Fruit fly (Drosophila melanogaster) whole organism, embryonic: Measurements from ENCODE around the gene Ca-Ma2d.

Experiments used
- Adf1 ChIP-seq: fragments of 200-800 bp; sonication (Bioruptor generic); IDR thresholded peaks from 2 replicates; pipeline ENCODE4 v1.3.6; 2022; ENCODE audit warnings: missing biosample characterization, missing genetic modification characterization
- Blimp-1 ChIP-seq: fragments of 200-800 bp; sonication (Bioruptor generic); optimal IDR thresholded peaks from 3 replicates; lab custom pipeline; 2018; ENCODE audit warnings: missing biosample characterization, missing genetic modification characterization, mild to moderate bottlenecking, moderate library complexity, missing genetic modification reagents
- BtbVII ChIP-seq: fragments of 200-800 bp; sonication (Bioruptor generic); optimal IDR thresholded peaks from 3 replicates; lab custom pipeline; 2017; ENCODE audit warnings: missing biosample characterization, mild to moderate bottlenecking, missing genetic modification characterization
- CG10147 ChIP-seq: fragments of 200-800 bp; sonication (Bioruptor generic); optimal IDR thresholded peaks from 2 replicates; lab custom pipeline; 2019; ENCODE audit warnings: missing biosample characterization, mild to moderate bottlenecking, missing genetic modification characterization, moderate library complexity
- CG1024 ChIP-seq: fragments of 200-800 bp; sonication (Bioruptor generic); IDR thresholded peaks from 2 replicates; pipeline ENCODE4 v1.3.6; 2022; ENCODE audit warnings: missing biosample characterization, missing genetic modification characterization
- CG11093 ChIP-seq: fragments of 200-800 bp; sonication (Bioruptor generic); IDR thresholded peaks from 3 replicates; pipeline ENCODE4 v1.3.6; 2022; ENCODE audit warnings: missing biosample characterization, missing genetic modification characterization
- CG11504 ChIP-seq: fragments of 200-800 bp; sonication (Bioruptor generic); optimal IDR thresholded peaks from 3 replicates; lab custom pipeline; 2019; ENCODE audit warnings: missing biosample characterization, mild to moderate bottlenecking, missing genetic modification characterization, moderate library complexity
- CG14710 ChIP-seq: fragments of 200-800 bp; sonication (Bioruptor generic); optimal IDR thresholded peaks from 3 replicates; lab custom pipeline; 2019; ENCODE audit warnings: missing biosample characterization, mild to moderate bottlenecking, missing genetic modification characterization, moderate library complexity
- CG17328 ChIP-seq: fragments of 200-800 bp; sonication (Bioruptor generic); IDR thresholded peaks from 2 replicates; pipeline ENCODE4 v1.3.6; 2022; ENCODE audit warnings: missing biosample characterization, missing genetic modification characterization
- CG18619 ChIP-seq: fragments of 200-800 bp; sonication (Bioruptor generic); optimal IDR thresholded peaks from 3 replicates; lab custom pipeline; 2017; ENCODE audit warnings: missing biosample characterization, mild to moderate bottlenecking, missing genetic modification characterization
- CG31388 ChIP-seq: fragments of 200-800 bp; sonication (Bioruptor generic); optimal IDR thresholded peaks from 2 replicates; lab custom pipeline; 2016; ENCODE audit warnings: missing biosample characterization, missing genetic modification characterization
- CG33213 ChIP-seq: fragments of 200-800 bp; sonication (Bioruptor generic); optimal IDR thresholded peaks from 3 replicates; lab custom pipeline; 2016; ENCODE audit warnings: missing biosample characterization, missing genetic modification characterization
- CG3726 ChIP-seq: fragments of 200-800 bp; sonication (Bioruptor generic); IDR thresholded peaks from 3 replicates; pipeline ENCODE4, ENCODE4 v1.3.6; 2022; ENCODE audit warnings: missing biosample characterization, missing genetic modification characterization
- CG4282 ChIP-seq: fragments of 200-800 bp; sonication (Bioruptor generic); optimal IDR thresholded peaks from 2 replicates; lab custom pipeline; 2016; ENCODE audit warnings: missing biosample characterization, missing genetic modification characterization
- CG4328 ChIP-seq: fragments of 200-800 bp; sonication (Bioruptor generic); optimal IDR thresholded peaks from 3 replicates; lab custom pipeline; 2017; ENCODE audit warnings: missing biosample characterization, missing genetic modification reagents, missing genetic modification characterization
- CG7839 ChIP-seq: fragments of 200-800 bp; sonication (Bioruptor generic); optimal IDR thresholded peaks from 3 replicates; lab custom pipeline; 2018; ENCODE audit warnings: missing biosample characterization, mild to moderate bottlenecking, missing genetic modification characterization, moderate library complexity
- CG8089 ChIP-seq: fragments of 200-800 bp; sonication (Bioruptor generic); optimal IDR thresholded peaks from 3 replicates; lab custom pipeline; 2016; ENCODE audit warnings: missing biosample characterization, missing genetic modification characterization
- CG8388 ChIP-seq: fragments of 200-800 bp; sonication (Bioruptor generic); optimal IDR thresholded peaks from 2 replicates; lab custom pipeline; 2019; ENCODE audit warnings: missing biosample characterization, mild to moderate bottlenecking, missing genetic modification characterization, moderate library complexity
- CG8478 ChIP-seq: fragments of >200 bp; optimal IDR thresholded peaks from 2 replicates; lab custom pipeline; 2018
- CG9727 ChIP-seq: fragments of 200-800 bp; sonication (Bioruptor generic); optimal IDR thresholded peaks from 3 replicates; lab custom pipeline; 2017; ENCODE audit warnings: missing biosample characterization, mild to moderate bottlenecking, missing genetic modification characterization
- CHES-1-like ChIP-seq: fragments of 200-800 bp; sonication (Bioruptor generic); optimal IDR thresholded peaks from 2 replicates; lab custom pipeline; 2016; ENCODE audit warnings: missing biosample characterization, missing genetic modification characterization
- CrebB ChIP-seq: fragments of 200-800 bp; sonication (Bioruptor generic); optimal IDR thresholded peaks from 3 replicates; lab custom pipeline; 2018; ENCODE audit warnings: missing biosample characterization, mild to moderate bottlenecking, missing genetic modification characterization
- ERR ChIP-seq: fragments of 200-800 bp; sonication (Bioruptor generic); optimal IDR thresholded peaks from 2 replicates; lab custom pipeline; 2016; ENCODE audit warnings: missing biosample characterization, missing genetic modification characterization
- H15 ChIP-seq: fragments of 200-800 bp; sonication (Bioruptor generic); IDR thresholded peaks from 3 replicates; pipeline ENCODE4 v1.3.6; 2022; ENCODE audit warnings: missing biosample characterization, missing genetic modification characterization
- HmgZ ChIP-seq: fragments of 200-800 bp; sonication (Bioruptor generic); optimal IDR thresholded peaks from 2 replicates; lab custom pipeline; 2018; ENCODE audit warnings: missing biosample characterization, mild to moderate bottlenecking, missing genetic modification characterization
- Hr39 ChIP-seq: fragments of >200 bp; optimal IDR thresholded peaks from 2 replicates; lab custom pipeline; 2017
- Hr78 ChIP-seq, 2 experiments: fragments of 200-800 bp in 1 of 2; fragments of >200 bp in 1 of 2; sonication (Bioruptor generic) in 1 of 2; optimal IDR thresholded peaks; 2 replicates each; lab custom pipeline; 2017 to 2019; ENCODE audit warnings: missing biosample characterization in 2 of 2, missing genetic modification characterization in 2 of 2, mild to moderate bottlenecking in 1 of 2, moderate library complexity in 1 of 2
- Med ChIP-seq: fragments of 200-800 bp; sonication (Bioruptor generic); peaks from one replicate; lab custom pipeline; 2016; ENCODE audit warnings: missing biosample characterization, missing genetic modification characterization, mild to moderate bottlenecking, inconsistent platforms, moderate library complexity
- NC2α ChIP-seq: fragments of 200-800 bp; sonication (Bioruptor generic); optimal IDR thresholded peaks from 2 replicates; lab custom pipeline; 2016; ENCODE audit warnings: missing biosample characterization, missing genetic modification characterization
- abd-A ChIP-seq: fragments of 200-800 bp; sonication (Bioruptor generic); optimal IDR thresholded peaks from 3 replicates; lab custom pipeline; 2019; ENCODE audit warnings: missing biosample characterization, mild to moderate bottlenecking, missing genetic modification characterization, moderate library complexity
- al ChIP-seq: fragments of 200-800 bp; sonication (Bioruptor generic); IDR thresholded peaks from 2 replicates; pipeline ENCODE4 v1.3.6; 2022; ENCODE audit warnings: missing biosample characterization, missing genetic modification characterization
- ash1 ChIP-seq: fragments of 200-800 bp; sonication (Bioruptor generic); optimal IDR thresholded peaks from 2 replicates; lab custom pipeline; 2018; ENCODE audit warnings: missing biosample characterization, mild to moderate bottlenecking, missing genetic modification characterization
- bigmax ChIP-seq: fragments of 200-800 bp; sonication (Bioruptor generic); optimal IDR thresholded peaks from 2 replicates; lab custom pipeline; 2018; ENCODE audit warnings: missing biosample characterization, mild to moderate bottlenecking, missing genetic modification characterization
- bowl ChIP-seq: fragments of 200-800 bp; sonication (Bioruptor generic); IDR thresholded peaks from 2 replicates; pipeline ENCODE4 v1.3.6; 2022; ENCODE audit warnings: missing biosample characterization, missing genetic modification characterization
- caup ChIP-seq: fragments of 200-800 bp; sonication (Bioruptor generic); optimal IDR thresholded peaks from 3 replicates; lab custom pipeline; 2017; ENCODE audit warnings: missing biosample characterization, mild to moderate bottlenecking, missing genetic modification characterization, moderate library complexity; ENCODE audit not compliant: severe bottlenecking
- cg ChIP-seq: fragments of 200-800 bp; sonication (Bioruptor generic); optimal IDR thresholded peaks from 3 replicates; lab custom pipeline; 2019; ENCODE audit warnings: missing biosample characterization, mild to moderate bottlenecking, missing genetic modification characterization, moderate library complexity
- chn ChIP-seq: fragments of 200-800 bp; sonication (Bioruptor generic); optimal IDR thresholded peaks from 2 replicates; lab custom pipeline; 2016; ENCODE audit warnings: missing biosample characterization, missing genetic modification characterization
- corto ChIP-seq: fragments of 200-800 bp; sonication (Bioruptor generic); optimal IDR thresholded peaks from 2 replicates; lab custom pipeline; 2016; ENCODE audit warnings: missing biosample characterization, mild to moderate bottlenecking, missing genetic modification characterization, moderate library complexity
- en ChIP-seq: fragments of 200-800 bp; sonication (Bioruptor generic); optimal IDR thresholded peaks from 2 replicates; lab custom pipeline; 2016; ENCODE audit warnings: missing biosample characterization, missing genetic modification characterization
- ftz-f1 ChIP-seq: fragments of 200-800 bp; sonication (Bioruptor generic); optimal IDR thresholded peaks from 2 replicates; lab custom pipeline; 2016; ENCODE audit warnings: missing biosample characterization, missing genetic modification characterization
- kah ChIP-seq: fragments of 200-800 bp; sonication (Bioruptor generic); optimal IDR thresholded peaks from 2 replicates; lab custom pipeline; 2018; ENCODE audit warnings: missing biosample characterization, mild to moderate bottlenecking, missing genetic modification characterization
- klu ChIP-seq: fragments of 200-800 bp; sonication (Bioruptor generic); IDR thresholded peaks from 2 replicates; pipeline ENCODE4 v1.3.6; 2022; ENCODE audit warnings: missing biosample characterization, missing genetic modification characterization
- kni ChIP-seq: fragments of 200-800 bp; sonication (Bioruptor generic); optimal IDR thresholded peaks from 3 replicates; lab custom pipeline; 2017; ENCODE audit warnings: mild to moderate bottlenecking, missing biosample characterization, missing genetic modification reagents, missing genetic modification characterization
- nau ChIP-seq: fragments of 200-800 bp; sonication (Bioruptor generic); optimal IDR thresholded peaks from 3 replicates; lab custom pipeline; 2017; ENCODE audit warnings: missing biosample characterization, mild to moderate bottlenecking, missing genetic modification characterization, missing genetic modification reagents
- nom ChIP-seq: fragments of 200-800 bp; sonication (Bioruptor generic); optimal IDR thresholded peaks from 2 replicates; lab custom pipeline; 2017; ENCODE audit warnings: missing biosample characterization, missing genetic modification characterization, mild to moderate bottlenecking, moderate library complexity, missing genetic modification reagents
- run ChIP-seq: fragments of 200-800 bp; sonication (Bioruptor generic); optimal IDR thresholded peaks from 3 replicates; lab custom pipeline; 2018; ENCODE audit warnings: missing biosample characterization, mild to moderate bottlenecking, missing genetic modification characterization
- sd ChIP-seq: fragments of 200-800 bp; sonication (Bioruptor generic); optimal IDR thresholded peaks from 3 replicates; lab custom pipeline; 2018; ENCODE audit warnings: missing biosample characterization, mild to moderate bottlenecking, missing genetic modification characterization, moderate library complexity
- sens ChIP-seq: fragments of 200-800 bp; sonication (Bioruptor generic); peaks from one replicate; lab custom pipeline; 2016; ENCODE audit warnings: missing biosample characterization, missing genetic modification characterization
- sug ChIP-seq: fragments of 200-800 bp; optimal IDR thresholded peaks from 2 replicates; lab custom pipeline; 2019; ENCODE audit warnings: missing biosample characterization, mild to moderate bottlenecking, missing genetic modification characterization, moderate library complexity
- tin ChIP-seq: fragments of 200-800 bp; sonication (Bioruptor generic); optimal IDR thresholded peaks from 3 replicates; lab custom pipeline; 2016; ENCODE audit warnings: missing biosample characterization, missing genetic modification characterization
- wor ChIP-seq: fragments of 200-800 bp; sonication (Bioruptor generic); IDR thresholded peaks from 2 replicates; pipeline ENCODE4 v1.3.6; 2022; ENCODE audit warnings: missing biosample characterization, missing genetic modification characterization

Ca-Ma2d gene

DNA sequence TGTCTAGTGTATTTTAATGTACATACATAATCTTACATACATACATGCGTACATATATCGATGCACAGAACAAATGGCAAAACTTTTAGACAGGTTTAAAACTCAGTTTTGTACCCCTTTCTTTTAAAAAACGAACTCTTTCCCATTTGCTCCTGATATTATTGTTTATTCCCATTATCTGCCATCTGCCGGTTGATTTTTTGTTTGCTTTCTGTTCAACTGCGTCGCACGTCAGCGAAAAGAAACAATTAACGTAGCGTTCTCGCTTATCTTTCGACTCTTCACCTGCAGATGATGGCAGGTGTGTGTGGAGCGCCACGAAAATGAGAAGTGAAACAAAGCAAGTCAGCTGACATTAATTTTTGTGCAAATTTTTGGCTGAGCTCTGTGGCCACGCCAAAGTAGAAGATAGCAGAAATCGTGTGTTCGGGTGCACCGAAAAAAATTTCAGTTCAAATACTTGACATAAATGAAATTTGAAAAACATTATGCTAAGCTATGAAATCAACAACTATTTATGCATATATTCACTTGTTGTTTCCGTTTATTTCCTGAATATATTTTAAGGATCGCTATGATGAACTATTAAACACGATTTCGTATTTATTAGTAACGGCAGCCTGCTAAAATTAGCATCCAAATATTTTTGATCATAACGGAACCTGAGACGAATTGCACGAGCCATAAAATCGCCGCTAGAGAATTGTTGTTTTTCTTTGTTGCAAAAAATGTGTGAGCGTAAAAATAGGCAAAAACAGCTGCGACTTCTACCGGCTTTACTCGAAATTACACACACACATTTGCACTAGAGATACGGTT lies 39.6 kb downstream of the Ca-Ma2d start (continued):
- TF ChIP-seq al (GFP tag; lab: Robert Waterston, UW) (no peak), CG33213 (GFP tag; lab: Kevin White, UChicago) (no peak), Hr39 (no peak), corto (GFP tag; lab: Kevin White, UChicago) (peak; percentile 45), CG1024 (GFP tag; lab: Robert Waterston, UW) (no peak), klu (GFP tag; lab: Robert Waterston, UW) (no peak), CG9727 (GFP tag; lab: Kevin White, UChicago) (peak; percentile 52), CG4328 (GFP tag; lab: Kevin White, UChicago) (no peak), CG11093 (GFP tag; lab: Robert Waterston, UW) (no peak), sd (tag; lab: Kevin White, UChicago) (no peak), CG17328 (no peak), BtbVII (GFP tag; lab: Kevin White, UChicago) (peak; percentile 2), en (GFP tag; lab: Kevin White, UChicago) (no peak), CG4282 (GFP tag; lab: Kevin White, UChicago) (no peak), NC2α (no peak), bowl (no peak), CG8388 (GFP tag; lab: Kevin White, UChicago) (no peak), CG8089 (no peak), CG7839 (tag; lab: Kevin White, UChicago) (peak; percentile 33), ERR (GFP tag; lab: Kevin White, UChicago) (no peak), CG10147 (peak; percentile 4), abd-A (tag; lab: Kevin White, UChicago) (no peak), Med (peak; percentile 85), H15 (GFP tag; lab: Robert Waterston, UW) (no peak), CG3726 (GFP tag; lab: Robert Waterston, UW) (no peak), wor (GFP tag; lab: Robert Waterston, UW) (no peak), CG18619 (GFP tag; lab: Kevin White, UChicago) (peak; percentile 7), sens (GFP tag; lab: Kevin White, UChicago) (no peak), CG14710 (tag; lab: Kevin White, UChicago) (no peak), Blimp-1 (GFP tag; lab: Kevin White, UChicago) (peak; percentile 0)

DNA sequence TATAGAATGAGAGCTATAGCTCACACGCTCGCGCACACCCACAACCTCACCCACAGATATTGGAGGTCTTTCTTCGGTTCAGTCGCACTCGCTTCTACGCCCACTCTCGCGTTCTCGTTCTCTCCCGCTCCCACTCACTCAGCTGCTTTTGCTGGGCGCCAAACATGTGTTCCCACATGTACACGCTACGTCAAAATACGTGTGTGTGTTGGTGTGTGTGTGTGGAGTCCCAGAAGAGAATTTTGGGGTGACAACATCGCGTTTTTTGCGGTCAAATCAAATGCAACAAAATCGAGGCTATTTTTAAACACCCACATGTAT lies 40.2 kb downstream of the Ca-Ma2d start:
- TF ChIP-seq run (tag; lab: Kevin White, UChicago) = peak; percentile 65
- peak; percentile 71 for TF ChIP-seq sug
- TF ChIP-seq bigmax (GFP tag; lab: Kevin White, UChicago) = peak; percentile 17
- TF ChIP-seq Adf1 = no peak
- peak; percentile 16 for TF ChIP-seq CrebB (tag; lab: Kevin White, UChicago)
- TF ChIP-seq CG8478 (lab: Kevin White, UChicago) = peak; percentile 63
- TF ChIP-seq caup (GFP tag; lab: Kevin White, UChicago) = no peak
- peak; percentile 89 for TF ChIP-seq ftz-f1 (GFP tag; lab: Kevin White, UChicago)
- peak in 1 of 2 experiments; percentile 20 for TF ChIP-seq Hr78 (GFP tag; optimal IDR thresholded peaks at IDR 0.05; lab: Kevin White, UChicago)
- TF ChIP-seq chn (GFP tag; lab: Kevin White, UChicago) = peak; percentile 62
- no peak for TF ChIP-seq CG31388 (GFP tag; lab: Kevin White, UChicago)
- peak; percentile 98 for TF ChIP-seq cg
- peak; percentile 41 for TF ChIP-seq nom (GFP tag; lab: Kevin White, UChicago)
- TF ChIP-seq kah (GFP tag; lab: Kevin White, UChicago) = peak; percentile 23
- TF ChIP-seq tin = no peak
- TF ChIP-seq nau (GFP tag; lab: Kevin White, UChicago) = peak; percentile 51
- peak; percentile 13 for TF ChIP-seq CG11504 (tag; lab: Kevin White, UChicago)
- no peak for TF ChIP-seq CHES-1-like (GFP tag; lab: Kevin White, UChicago)
- TF ChIP-seq abd-A (tag; lab: Kevin White, UChicago) = peak; percentile 77
- TF ChIP-seq kni (GFP tag; lab: Kevin White, UChicago) = peak; percentile 48
- TF ChIP-seq ash1 = peak; percentile 43
- peak; percentile 19 for TF ChIP-seq HmgZ (tag; lab: Kevin White, UChicago)
